Worm (Caenorhabditis elegans): ENCODE results near the gene C55C3.1.
A peak's percentile ranks its signal among the peaks of the same experiment; 100 is the strongest.

Gene C55C3.1

ce11 chrIV:5755922-5756321 lies 47.0 kb downstream of the C55C3.1 start (continued):
- TF ChIP-seq hlh-30 (tag; optimal IDR thresholded peaks at IDR 0.05; ENCODE audit: insufficient read depth), result peak; percentile 67
- peak; percentile 56 for TF ChIP-seq nhr-28 (tag; optimal IDR thresholded peaks at IDR 0.05)
- no peak for TF ChIP-seq nhr-11 (tag; optimal IDR thresholded peaks at IDR 0.05)
- TF ChIP-seq mes-2 (tag; optimal IDR thresholded peaks at IDR 0.05; ENCODE audit: poor library complexity, severe bottlenecking), result no peak
- TF ChIP-seq fkh-10 (GFP tag; optimal IDR thresholded peaks at IDR 0.05), result no peak

ce11 chrIV:5757762-5758161 lies 48.9 kb downstream of the C55C3.1 start, which contains the start of gene nhr-46:
Gene nhr-46, minus strand, starts transcription at chrIV:5757862.
- TF ChIP-seq cey-2 (tag; optimal IDR thresholded peaks at IDR 0.05; ENCODE audit: borderline replicate concordance, insufficient read depth) (no peak), mxl-3 (GFP tag; optimal IDR thresholded peaks at IDR 0.05) (no peak), lim-7 (GFP tag; IDR thresholded peaks at IDR 0.05) (no peak), nhr-77 (tag; optimal IDR thresholded peaks at IDR 0.05) (no peak), snpc-1.2 (GFP tag; IDR thresholded peaks at IDR 0.05) (no peak), php-3 (GFP tag; IDR thresholded peaks at IDR 0.05) (no peak), mep-1 (tag; optimal IDR thresholded peaks at IDR 0.05) (no peak), lsy-2 (tag; optimal IDR thresholded peaks at IDR 0.05) (no peak), egl-43 (GFP tag; IDR thresholded peaks at IDR 0.05) (no peak), lin-39 (tag; optimal IDR thresholded peaks at IDR 0.05) (no peak), mdt-29 (GFP tag; IDR thresholded peaks at IDR 0.05) (no peak), T26A8.4 (GFP tag; IDR thresholded peaks at IDR 0.05) (no peak), madf-9 (GFP tag; conservative IDR thresholded peaks at IDR 0.05) (no peak), F44E2.7 (GFP tag; IDR thresholded peaks at IDR 0.05) (no peak), fkh-10 (GFP tag; optimal IDR thresholded peaks at IDR 0.05) (no peak), Y105C5A.15 (GFP tag; IDR thresholded peaks at IDR 0.05) (no peak), pha-4 (GFP tag; IDR thresholded peaks at IDR 0.05) (no peak), pha-4 (tag; optimal IDR thresholded peaks at IDR 0.05) (no peak), rbr-2 (tag; optimal IDR thresholded peaks at IDR 0.05) (no peak), unc-39 (tag; optimal IDR thresholded peaks at IDR 0.05) (no peak), dpl-1 (GFP tag; optimal IDR thresholded peaks at IDR 0.05) (no peak)

ce11 chrIV:5758695-5759094 lies 49.8 kb downstream of the C55C3.1 start:
- no peak for TF ChIP-seq cey-2 (tag; optimal IDR thresholded peaks at IDR 0.05; ENCODE audit: borderline replicate concordance, insufficient read depth)

- TF ChIP-seq aha-1 (tag), result peak; percentile 92
- no peak for TF ChIP-seq ceh-62 (tag; optimal IDR thresholded peaks at IDR 0.05)
Observed at ce11 chrIV:5760656-5761055, 51.8 kb downstream of the C55C3.1 start.

ce11 chrIV:5761211-5761907 lies 52.5 kb downstream of the C55C3.1 start:
- TF ChIP-seq unc-62 (GFP tag; optimal IDR thresholded peaks at IDR 0.05 in 1 of 2), result peak in 1 of 2 experiments; percentile 90
- no peak for TF ChIP-seq unc-62 (tag; optimal IDR thresholded peaks at IDR 0.05)
- no peak for TF ChIP-seq saeg-2 (GFP tag; IDR thresholded peaks at IDR 0.05)
- peak; percentile 98 for TF ChIP-seq aha-1 (tag)

ce11 chrIV:5762770-5763169 lies 53.9 kb downstream of the C55C3.1 start:
- TF ChIP-seq php-3 (GFP tag; IDR thresholded peaks at IDR 0.05), result no peak
- no peak for TF ChIP-seq ceh-82 (tag; optimal IDR thresholded peaks at IDR 0.05)
- TF ChIP-seq R02D3.7 (tag; optimal IDR thresholded peaks at IDR 0.05), result no peak
- no peak for TF ChIP-seq Y75B8A.6 (GFP tag; IDR thresholded peaks at IDR 0.05)
- no peak for TF ChIP-seq daf-8 (GFP tag; IDR thresholded peaks at IDR 0.05)
- TF ChIP-seq lin-29 (GFP tag; IDR thresholded peaks at IDR 0.05), result no peak
- no peak for TF ChIP-seq Y5F2A.4 (GFP tag; optimal IDR thresholded peaks at IDR 0.05)
- no peak for TF ChIP-seq daf-12 (tag; optimal IDR thresholded peaks at IDR 0.05)
- TF ChIP-seq lim-7 (GFP tag; IDR thresholded peaks at IDR 0.05), result no peak
- TF ChIP-seq ceh-44 (GFP tag; IDR thresholded peaks at IDR 0.05), result no peak
- no peak for TF ChIP-seq tra-1 (GFP tag; IDR thresholded peaks at IDR 0.05)
- no peak for TF ChIP-seq mes-2 (tag; optimal IDR thresholded peaks at IDR 0.05; ENCODE audit: poor library complexity, severe bottlenecking)
- TF ChIP-seq nhr-41 (GFP tag; IDR thresholded peaks at IDR 0.05), result no peak
- no peak for TF ChIP-seq zip-11 (GFP tag; IDR thresholded peaks at IDR 0.05)
- no peak for TF ChIP-seq daf-16 (GFP tag; optimal IDR thresholded peaks at IDR 0.05)
- peak; percentile 67 for TF ChIP-seq daf-16 (tag; optimal IDR thresholded peaks at IDR 0.05)
- no peak for TF ChIP-seq ctbp-1 (GFP tag; IDR thresholded peaks at IDR 0.05)
